Worm (Caenorhabditis elegans): ENCODE data around the gene K09A9.8.

The K09A9.8 gene

ce11 chrX:15597077-15597476 is at the start of gene K09A9.8:
TSS of gene K09A9.8 (minus strand) at chrX:15597177.
- TF ChIP-seq ztf-11 (tag; optimal IDR thresholded peaks at IDR 0.05) (no peak), daf-12 (tag; optimal IDR thresholded peaks at IDR 0.05) (no peak)

- TF ChIP-seq ama-1 (optimal IDR thresholded peaks at IDR 0.05) (no peak), nhr-25 (tag; optimal IDR thresholded peaks at IDR 0.05) (no peak), lin-39 (tag; optimal IDR thresholded peaks at IDR 0.05) (no peak)
Measured at ce11 chrX:15642638-15643037, 45.7 kb upstream of the K09A9.8 start, which contains the start of gene H08J19.1. TSS of gene H08J19.1 (plus strand) at chrX:15642938.

ce11 chrX:15641380-15641779 is 44.4 kb upstream of the K09A9.8 start:
- TF ChIP-seq elt-3 (tag; optimal IDR thresholded peaks at IDR 0.05) (no peak), nhr-25 (tag; optimal IDR thresholded peaks at IDR 0.05) (no peak), mml-1 (tag; optimal IDR thresholded peaks at IDR 0.05) (no peak), nhr-28 (tag; optimal IDR thresholded peaks at IDR 0.05) (no peak), hmg-11 (tag; optimal IDR thresholded peaks at IDR 0.05) (no peak), pqm-1 (tag; optimal IDR thresholded peaks at IDR 0.05) (no peak), lin-39 (tag; optimal IDR thresholded peaks at IDR 0.05) (no peak), elt-2 (tag; optimal IDR thresholded peaks at IDR 0.05) (no peak), nhr-43 (tag; optimal IDR thresholded peaks at IDR 0.05; ENCODE audit: poor library complexity, severe bottlenecking) (no peak), unc-39 (tag; optimal IDR thresholded peaks at IDR 0.05) (no peak), nfya-1 (tag; optimal IDR thresholded peaks at IDR 0.05; ENCODE audit: insufficient read depth) (no peak), ZK546.5 (tag; optimal IDR thresholded peaks at IDR 0.05) (no peak), ceh-28 (tag; optimal IDR thresholded peaks at IDR 0.05) (no peak), daf-12 (tag; optimal IDR thresholded peaks at IDR 0.05) (no peak), fkh-2 (tag; optimal IDR thresholded peaks at IDR 0.05) (no peak), ceh-16 (tag; optimal IDR thresholded peaks at IDR 0.05) (no peak)

ce11 chrX:15640603-15641002 is 43.6 kb upstream of the K09A9.8 start, which contains the start of gene K09E9.7:
TSS of gene K09E9.7 (plus strand) at chrX:15640903.
- no peak for TF ChIP-seq hmg-11 (tag; optimal IDR thresholded peaks at IDR 0.05)
- TF ChIP-seq nhr-43 (tag; optimal IDR thresholded peaks at IDR 0.05; ENCODE audit: poor library complexity, severe bottlenecking): no peak

- TF ChIP-seq elt-1 (tag; optimal IDR thresholded peaks at IDR 0.05) (peak; percentile 17), skn-1 (tag; optimal IDR thresholded peaks at IDR 0.05) (no peak), nhr-67 (tag; optimal IDR thresholded peaks at IDR 0.05) (no peak), egl-5 (tag; optimal IDR thresholded peaks at IDR 0.05) (peak; percentile 20), mdl-1 (tag; optimal IDR thresholded peaks at IDR 0.05) (no peak), nhr-77 (tag; optimal IDR thresholded peaks at IDR 0.05) (no peak), nfya-1 (tag; optimal IDR thresholded peaks at IDR 0.05; ENCODE audit: insufficient read depth) (peak; percentile 50), fos-1 (tag; optimal IDR thresholded peaks at IDR 0.05) (no peak), nhr-23 (tag; optimal IDR thresholded peaks at IDR 0.05) (no peak), elt-3 (tag; optimal IDR thresholded peaks at IDR 0.05) (no peak), R02D3.7 (tag; optimal IDR thresholded peaks at IDR 0.05) (no peak), fkh-10 (GFP tag; optimal IDR thresholded peaks at IDR 0.05) (peak; percentile 77)
Measured at ce11 chrX:15633964-15634363, 37.0 kb upstream of the K09A9.8 start.

- no peak for TF ChIP-seq egl-27 (tag; optimal IDR thresholded peaks at IDR 0.05)
- no peak for TF ChIP-seq unc-39 (tag; optimal IDR thresholded peaks at IDR 0.05)
- TF ChIP-seq lin-39 (tag; optimal IDR thresholded peaks at IDR 0.05): peak; percentile 85
- TF ChIP-seq snpc-4 (tag; optimal IDR thresholded peaks at IDR 0.05): peak; percentile 56
- TF ChIP-seq hmg-11 (tag; optimal IDR thresholded peaks at IDR 0.05): peak; percentile 75
- no peak for TF ChIP-seq fkh-2 (tag; optimal IDR thresholded peaks at IDR 0.05)
- TF ChIP-seq nhr-23 (tag; optimal IDR thresholded peaks at IDR 0.05): peak; percentile 31
- peak; percentile 70 for TF ChIP-seq nfya-1 (tag; optimal IDR thresholded peaks at IDR 0.05; ENCODE audit: insufficient read depth)
- peak; percentile 7 for TF ChIP-seq ama-1 (optimal IDR thresholded peaks at IDR 0.05)
- peak; percentile 33 for TF ChIP-seq fkh-10 (GFP tag; optimal IDR thresholded peaks at IDR 0.05)
- no peak for TF ChIP-seq nhr-76 (tag; optimal IDR thresholded peaks at IDR 0.05)
- peak; percentile 37 for TF ChIP-seq nhr-25 (tag; optimal IDR thresholded peaks at IDR 0.05)
- TF ChIP-seq ceh-28 (tag; optimal IDR thresholded peaks at IDR 0.05): no peak
- no peak for TF ChIP-seq R02D3.7 (tag; optimal IDR thresholded peaks at IDR 0.05)
- no peak for TF ChIP-seq ZK546.5 (tag; optimal IDR thresholded peaks at IDR 0.05)
- TF ChIP-seq lsy-12 (tag; optimal IDR thresholded peaks at IDR 0.05): no peak
Measured at ce11 chrX:15630790-15631204, 33.8 kb upstream of the K09A9.8 start.
